Worm (Caenorhabditis elegans): ENCODE results near the gene W06G6.11.
"Not testable (repeated sequence)": the region's sequence is repeated elsewhere in the genome, so short reads cannot be mapped to it uniquely, and the experiment has no call there.

W06G6.11 gene

ce11 chrV:16649200-16649599, at the start of gene W06G6.11:
W06G6.11 (minus strand) TSS chrV:16649300.
- not testable (repeated sequence) for TF ChIP-seq unc-62 (GFP tag; optimal IDR thresholded peaks at IDR 0.05)

- TF ChIP-seq unc-62 (GFP tag; optimal IDR thresholded peaks at IDR 0.05) = no peak
These were observed 48.1 kb upstream of the W06G6.11 start, which contains the start of gene srw-41 for ce11 chrV:16697178-16697577. srw-41 (plus strand) TSS chrV:16697478.

- no peak for TF ChIP-seq unc-62 (GFP tag; optimal IDR thresholded peaks at IDR 0.05)
These were observed 46.4 kb upstream of the W06G6.11 start for ce11 chrV:16695499-16695898.

- TF ChIP-seq unc-62 (GFP tag; optimal IDR thresholded peaks at IDR 0.05) = no peak
These were observed 45.4 kb upstream of the W06G6.11 start, which contains the start of gene srz-101 for ce11 chrV:16694538-16694937. srz-101 (plus strand) TSS chrV:16694838.

- TF ChIP-seq unc-62 (GFP tag; optimal IDR thresholded peaks at IDR 0.05) = no peak
These were observed 44.6 kb upstream of the W06G6.11 start, which contains the start of gene srw-42 for ce11 chrV:16693732-16694131. srw-42 (minus strand) TSS chrV:16693832.

- no peak for TF ChIP-seq unc-62 (GFP tag; optimal IDR thresholded peaks at IDR 0.05)
These were observed 43.9 kb upstream of the W06G6.11 start for ce11 chrV:16692988-16693387.

ce11 chrV:16687227-16687626, 38.1 kb upstream of the W06G6.11 start, which contains the start of gene srz-102:
srz-102 (plus strand) TSS chrV:16687527.
- TF ChIP-seq unc-62 (GFP tag; optimal IDR thresholded peaks at IDR 0.05) = no peak

- no peak for TF ChIP-seq unc-62 (GFP tag; optimal IDR thresholded peaks at IDR 0.05)
These were observed 36.6 kb upstream of the W06G6.11 start, which contains the start of gene srw-43 for ce11 chrV:16685725-16686124. srw-43 (plus strand) TSS chrV:16686025.

- no peak for TF ChIP-seq unc-62 (GFP tag; optimal IDR thresholded peaks at IDR 0.05)
These were observed 34.3 kb upstream of the W06G6.11 start for ce11 chrV:16683359-16683758.

- TF ChIP-seq unc-62 (GFP tag; optimal IDR thresholded peaks at IDR 0.05) = no peak
These were observed 33.8 kb upstream of the W06G6.11 start, which contains the start of gene srw-36 for ce11 chrV:16682886-16683285. srw-36 (plus strand) TSS chrV:16683186.

- no peak for TF ChIP-seq unc-62 (GFP tag; optimal IDR thresholded peaks at IDR 0.05)
These were observed 30.9 kb upstream of the W06G6.11 start, which contains the start of gene srw-44 for ce11 chrV:16679981-16680380. srw-44 (plus strand) TSS chrV:16680281.

- TF ChIP-seq unc-62 (GFP tag; optimal IDR thresholded peaks at IDR 0.05) = no peak
These were observed 30.1 kb upstream of the W06G6.11 start, which contains the start of gene srz-103 for ce11 chrV:16679237-16679636. srz-103 (minus strand) TSS chrV:16679337.

ce11 chrV:16675553-16675952, 26.5 kb upstream of the W06G6.11 start, which contains the start of gene srz-1:
srz-1 (plus strand) TSS chrV:16675853.
- TF ChIP-seq unc-62 (GFP tag; optimal IDR thresholded peaks at IDR 0.05) = no peak

- TF ChIP-seq unc-62 (GFP tag; optimal IDR thresholded peaks at IDR 0.05) = no peak
These were observed 25.3 kb upstream of the W06G6.11 start for ce11 chrV:16674399-16674798.

- TF ChIP-seq unc-62 (GFP tag; optimal IDR thresholded peaks at IDR 0.05) = no peak
These were observed 23.1 kb upstream of the W06G6.11 start, which contains the start of gene F14F8.8 for ce11 chrV:16672198-16672597. F14F8.8 (minus strand) TSS chrV:16672298.

ce11 chrV:16671190-16671589, 22.1 kb upstream of the W06G6.11 start, which contains the start of gene str-61:
str-61 (minus strand) TSS chrV:16671290.
- no peak for TF ChIP-seq unc-62 (GFP tag; optimal IDR thresholded peaks at IDR 0.05)

- TF ChIP-seq unc-62 (GFP tag; optimal IDR thresholded peaks at IDR 0.05) = no peak
These were observed 19.4 kb upstream of the W06G6.11 start, which contains the start of gene F14F8.9 for ce11 chrV:16668473-16668872. F14F8.9 (minus strand) TSS chrV:16668573.

Measured in whole organism, dauer.